Worm (Caenorhabditis elegans): ENCODE data around the gene syx-3.
A peak's percentile ranks its signal among the peaks of the same experiment; 100 is the strongest.

The syx-3 gene

DNA sequence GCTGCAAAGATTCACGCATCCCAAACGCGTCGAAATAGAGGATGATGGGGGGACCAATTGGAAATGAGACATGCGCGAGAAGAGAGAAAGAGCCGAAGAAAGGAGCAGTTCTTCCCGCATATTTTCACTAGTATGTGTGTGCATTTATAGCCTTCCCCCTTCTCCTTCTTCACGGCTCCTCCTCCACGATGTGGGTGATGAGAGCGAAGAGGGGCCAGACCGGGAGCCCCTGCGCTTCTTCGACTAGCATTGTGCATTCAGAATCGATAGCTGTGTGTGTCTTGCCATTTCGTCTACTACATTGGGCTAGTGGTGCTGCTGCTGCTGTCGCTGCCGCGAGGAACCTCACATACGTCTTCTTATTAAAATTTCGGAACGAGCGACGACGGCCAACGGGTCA lies 19.3 kb downstream of the syx-3 start, which contains the start of gene jkk-1:
jkk-1 (plus strand) TSS at position 249 of the 400 bp plus-strand sequence.
- TF ChIP-seq fkh-3 (tag; optimal IDR thresholded peaks at IDR 0.05): peak; percentile 47
- no peak for TF ChIP-seq somi-1 (GFP tag; optimal IDR thresholded peaks at IDR 0.05)
- no peak for TF ChIP-seq cebp-1 (GFP tag; IDR thresholded peaks at IDR 0.05)
- peak; percentile 51 for TF ChIP-seq cebp-1 (tag; optimal IDR thresholded peaks at IDR 0.05)
- TF ChIP-seq zfh-2 (GFP tag; conservative IDR thresholded peaks at IDR 0.05): peak; percentile 73
- TF ChIP-seq egrh-3 (GFP tag; IDR thresholded peaks at IDR 0.05): 0 out of 2 replicates have a peak, but pooled peaks have one; percentile 5
- TF ChIP-seq lir-1 (GFP tag; conservative IDR thresholded peaks at IDR 0.05): no peak
- TF ChIP-seq ceh-27 (GFP tag; optimal IDR thresholded peaks at IDR 0.05): peak; percentile 8

DNA sequence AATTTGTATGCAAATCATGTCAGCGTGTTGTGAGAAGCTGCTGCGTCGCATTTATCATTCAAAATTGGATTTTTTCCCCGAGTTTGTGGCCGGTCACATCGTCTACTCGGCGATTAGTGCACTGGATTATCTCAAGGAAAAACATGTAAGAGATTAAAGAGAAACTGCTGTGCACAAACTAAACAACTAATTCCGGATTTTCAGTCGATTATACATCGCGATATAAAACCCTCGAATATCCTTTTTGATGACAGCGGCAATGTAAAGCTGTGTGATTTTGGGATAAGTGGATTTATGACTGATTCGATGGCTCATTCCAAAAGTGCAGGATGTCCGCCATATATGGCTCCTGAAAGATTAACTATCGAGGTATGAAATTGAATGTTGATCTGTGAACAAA lies 21.7 kb downstream of the syx-3 start:
- TF ChIP-seq Y53F4B.3 (GFP tag; IDR thresholded peaks at IDR 0.05) (no peak), mxl-1 (tag; optimal IDR thresholded peaks at IDR 0.05) (no peak), nhr-27 (tag; optimal IDR thresholded peaks at IDR 0.05) (no peak)

DNA sequence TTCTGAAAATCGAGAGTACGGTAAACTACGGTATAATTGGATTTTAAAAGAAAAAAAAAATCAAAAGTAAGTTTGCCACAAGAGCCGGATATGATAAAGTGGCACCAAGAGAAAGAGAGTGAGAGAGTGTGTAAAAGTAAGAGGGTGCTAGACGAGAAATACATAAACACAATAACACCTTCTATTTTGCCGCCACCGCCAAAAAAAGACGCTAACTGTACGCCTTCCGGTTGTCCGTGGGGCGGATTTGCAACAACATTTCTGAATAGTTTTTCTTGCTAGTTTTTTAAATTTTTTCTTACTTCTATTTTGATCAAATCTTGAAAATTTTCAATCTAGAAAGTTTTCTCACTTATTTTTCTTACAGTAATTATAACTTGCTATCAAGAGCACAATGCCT lies 23.7 kb downstream of the syx-3 start, which contains the start of gene F35C8.8:
F35C8.8 (minus strand) TSS at position 2 of the 400 bp plus-strand sequence.
- TF ChIP-seq cebp-1 (GFP tag; IDR thresholded peaks at IDR 0.05): no peak
- no peak for TF ChIP-seq cebp-1 (tag; optimal IDR thresholded peaks at IDR 0.05)
- TF ChIP-seq ceh-40 (GFP tag; IDR thresholded peaks at IDR 0.05): no peak
- TF ChIP-seq dpl-1 (GFP tag; optimal IDR thresholded peaks at IDR 0.05): no peak
- TF ChIP-seq Y53G8AR.9 (GFP tag; conservative IDR thresholded peaks at IDR 0.05): no peak
- TF ChIP-seq xnd-1 (tag; optimal IDR thresholded peaks at IDR 0.05): peak; percentile 7
- TF ChIP-seq tbp1 (GFP tag; optimal IDR thresholded peaks at IDR 0.05): no peak
- TF ChIP-seq nhr-27 (tag; optimal IDR thresholded peaks at IDR 0.05): no peak
- peak; percentile 80 for TF ChIP-seq madf-6 (GFP tag; IDR thresholded peaks at IDR 0.05)
- peak; percentile 48 for TF ChIP-seq hmg-1.2 (GFP tag; IDR thresholded peaks at IDR 0.05)
- TF ChIP-seq aptf-3 (GFP tag; IDR thresholded peaks at IDR 0.05): no peak
- peak; percentile 27; the same call in 1 of the 2 replicates for TF ChIP-seq madf-8 (GFP tag; conservative IDR thresholded peaks at IDR 0.05)
- TF ChIP-seq sdz-38 (tag; optimal IDR thresholded peaks at IDR 0.05): no peak
- no peak for TF ChIP-seq fkh-3 (tag; optimal IDR thresholded peaks at IDR 0.05)
- TF ChIP-seq F55B11.4 (tag; optimal IDR thresholded peaks at IDR 0.05; ENCODE audit: borderline replicate concordance, insufficient read depth): no peak
- TF ChIP-seq K12H6.12 (tag; optimal IDR thresholded peaks at IDR 0.05): no peak
- TF ChIP-seq efl-1 (GFP tag; optimal IDR thresholded peaks at IDR 0.05): peak; percentile 66
- no peak for TF ChIP-seq attf-3 (GFP tag; conservative IDR thresholded peaks at IDR 0.05)
- no peak for TF ChIP-seq ceh-58 (GFP tag; IDR thresholded peaks at IDR 0.05)
- no peak for TF ChIP-seq lsy-27 (tag; optimal IDR thresholded peaks at IDR 0.05; ENCODE audit: borderline replicate concordance, insufficient read depth)

- TF ChIP-seq B0035.1 (tag; optimal IDR thresholded peaks at IDR 0.05) (no peak), zim-3 (tag; optimal IDR thresholded peaks at IDR 0.05) (no peak), him-1 (tag; optimal IDR thresholded peaks at IDR 0.05) (no peak), tbp1 (GFP tag; optimal IDR thresholded peaks at IDR 0.05) (no peak), fkh-3 (tag; optimal IDR thresholded peaks at IDR 0.05) (no peak)
Observed at ce11 chrX:5373597-5373996, 24.7 kb downstream of the syx-3 start.

- TF ChIP-seq him-1 (tag; optimal IDR thresholded peaks at IDR 0.05) (no peak), nhr-80 (tag; optimal IDR thresholded peaks at IDR 0.05) (peak; percentile 57)
Observed at ce11 chrX:5374742-5375141, 25.8 kb downstream of the syx-3 start, which contains the start of gene sek-4. Gene sek-4, plus strand, starts transcription at chrX:5375059.
